Worm (Caenorhabditis elegans): ENCODE results near the gene C25F9.6.

The C25F9.6 gene

ce11 chrV:19416475-19416874 is 11.3 kb upstream of the C25F9.6 start, which contains the start of the genes C25F9.4 and C25F9.9:
TSS of gene C25F9.4 (minus strand) at chrV:19416575.
TSS of gene C25F9.9 (plus strand) at chrV:19416611.
- no peak for TF ChIP-seq unc-62 (GFP tag; optimal IDR thresholded peaks at IDR 0.05)

- TF ChIP-seq unc-62 (GFP tag; optimal IDR thresholded peaks at IDR 0.05) = no peak
Measured at ce11 chrV:19410663-19411062, 5.5 kb upstream of the C25F9.6 start, which contains the start of gene C25F9.5. TSS of gene C25F9.5 (minus strand) at chrV:19410857.

ce11 chrV:19403619-19404018 is 1.5 kb downstream of the C25F9.6 start:
- TF ChIP-seq unc-62 (GFP tag; optimal IDR thresholded peaks at IDR 0.05) = no peak

- no peak for TF ChIP-seq unc-62 (GFP tag; optimal IDR thresholded peaks at IDR 0.05)
Measured at ce11 chrV:19402855-19403254, 2.3 kb downstream of the C25F9.6 start, which contains the start of gene C25F9.12. TSS of gene C25F9.12 (minus strand) at chrV:19402955.

- no peak for TF ChIP-seq unc-62 (GFP tag; optimal IDR thresholded peaks at IDR 0.05)
Measured at ce11 chrV:19401429-19401828, 3.7 kb downstream of the C25F9.6 start.

ce11 chrV:19400619-19401018 is 4.5 kb downstream of the C25F9.6 start, which contains the start of gene srw-86:
TSS of gene srw-86 (minus strand) at chrV:19400719.
- no peak for TF ChIP-seq unc-62 (GFP tag; optimal IDR thresholded peaks at IDR 0.05)

ce11 chrV:19398882-19399281 is 6.2 kb downstream of the C25F9.6 start, which contains the start of gene C25F9.13:
TSS of gene C25F9.13 (minus strand) at chrV:19398982.
- TF ChIP-seq unc-62 (GFP tag; optimal IDR thresholded peaks at IDR 0.05) = no peak

ce11 chrV:19398396-19398795 is 6.7 kb downstream of the C25F9.6 start:
- TF ChIP-seq unc-62 (GFP tag; optimal IDR thresholded peaks at IDR 0.05) = no peak

ce11 chrV:19396576-19397313 is 8.4 kb downstream of the C25F9.6 start:
- no peak for TF ChIP-seq unc-62 (GFP tag; optimal IDR thresholded peaks at IDR 0.05)

- TF ChIP-seq unc-62 (GFP tag; optimal IDR thresholded peaks at IDR 0.05) = no peak
Measured at ce11 chrV:19394750-19395149, 10.4 kb downstream of the C25F9.6 start, which contains the start of gene C25F9.8. TSS of gene C25F9.8 (plus strand) at chrV:19395050.

ce11 chrV:19391242-19391641 is 13.9 kb downstream of the C25F9.6 start:
- TF ChIP-seq unc-62 (GFP tag; optimal IDR thresholded peaks at IDR 0.05) = no peak

- no peak for TF ChIP-seq unc-62 (GFP tag; optimal IDR thresholded peaks at IDR 0.05)
Measured at ce11 chrV:19390029-19390428, 15.1 kb downstream of the C25F9.6 start, which contains the start of gene slcr-46.2. TSS of gene slcr-46.2 (minus strand) at chrV:19390129.

ce11 chrV:19380968-19381367 is 24.2 kb downstream of the C25F9.6 start, which contains the start of gene srw-84:
TSS of gene srw-84 (plus strand) at chrV:19381268.
- TF ChIP-seq unc-62 (GFP tag; optimal IDR thresholded peaks at IDR 0.05) = no peak

ce11 chrV:19377014-19377494 is 28.1 kb downstream of the C25F9.6 start, which contains the start of gene nceh-1:
TSS of gene nceh-1 (plus strand) at chrV:19377444.
- no peak for TF ChIP-seq unc-62 (GFP tag; optimal IDR thresholded peaks at IDR 0.05)

- TF ChIP-seq unc-62 (GFP tag; optimal IDR thresholded peaks at IDR 0.05) = no peak
Measured at ce11 chrV:19371777-19372176, 33.3 kb downstream of the C25F9.6 start.

- no peak for TF ChIP-seq unc-62 (GFP tag; optimal IDR thresholded peaks at IDR 0.05)
Measured at ce11 chrV:19371253-19371652, 33.9 kb downstream of the C25F9.6 start, which contains the start of gene Y43F8A.2. TSS of gene Y43F8A.2 (plus strand) at chrV:19371553.

ce11 chrV:19370189-19370588 is 34.9 kb downstream of the C25F9.6 start, which contains the start of gene Y43F8A.1:
TSS of gene Y43F8A.1 (plus strand) at chrV:19370489.
- TF ChIP-seq unc-62 (GFP tag; optimal IDR thresholded peaks at IDR 0.05) = no peak
